Fruit fly (Drosophila melanogaster): Measurements from ENCODE around the gene Trc8.

Gene Trc8

dm6 chr3R:29508551-29509266 is 5.1 kb upstream of the Trc8 start:
- TF ChIP-seq woc (GFP tag; optimal IDR thresholded peaks at IDR 0.05) (no peak), Hr83 (GFP tag; optimal IDR thresholded peaks at IDR 0.05; ENCODE audit: poor library complexity, severe bottlenecking) (no peak), foxo (GFP tag; optimal IDR thresholded peaks at IDR 0.05) (no peak), CrebA (GFP tag; optimal IDR thresholded peaks at IDR 0.05; ENCODE audit: borderline replicate concordance) (no peak), Hr78 (GFP tag; optimal IDR thresholded peaks at IDR 0.05) (no peak), Jra (GFP tag; optimal IDR thresholded peaks at IDR 0.05) (no peak), ey (GFP tag; optimal IDR thresholded peaks at IDR 0.05) (no peak)

DNA sequence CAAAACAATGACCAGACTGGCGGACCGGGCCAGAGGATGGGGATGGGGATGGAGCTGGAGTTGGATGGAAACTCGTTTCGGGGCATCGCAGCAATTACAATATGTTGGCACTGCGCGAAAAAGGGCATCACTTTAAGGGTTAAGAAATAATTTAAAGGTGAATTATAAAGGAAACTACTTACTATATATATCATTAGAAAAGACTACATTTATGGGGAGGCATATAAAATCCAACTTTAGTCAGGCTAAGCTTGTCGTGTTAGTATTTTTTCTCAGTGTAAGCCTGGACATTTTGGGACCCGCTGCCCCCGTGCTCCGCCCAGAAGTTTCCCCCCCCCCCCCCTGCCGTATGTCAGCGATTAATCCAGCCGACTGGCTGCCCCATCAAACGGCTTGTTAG is 3.0 kb upstream of the Trc8 start:
- TF ChIP-seq Rel (GFP tag; optimal IDR thresholded peaks at IDR 0.05) (no peak), Rel (tag; optimal IDR thresholded peaks at IDR 0.05) (peak; percentile 54), CG9705 (GFP tag; optimal IDR thresholded peaks at IDR 0.05) (no peak), foxo (GFP tag; optimal IDR thresholded peaks at IDR 0.05) (peak in 1 of 2 experiments; percentile 91), Sp1 (GFP tag; optimal IDR thresholded peaks at IDR 0.05) (peak; percentile 34), Dfd (GFP tag; optimal IDR thresholded peaks at IDR 0.05) (no peak), jim (GFP tag; optimal IDR thresholded peaks at IDR 0.05) (no peak), usp (GFP tag; optimal IDR thresholded peaks at IDR 0.05) (no peak), fru (GFP tag; optimal IDR thresholded peaks at IDR 0.05) (peak; percentile 54), h (GFP tag; optimal IDR thresholded peaks at IDR 0.05) (peak; percentile 21), OdsH (GFP tag; optimal IDR thresholded peaks at IDR 0.05) (peak; percentile 49), Dif (GFP tag; optimal IDR thresholded peaks at IDR 0.05; ENCODE audit: partially characterized antibody) (no peak), dl (GFP tag; optimal IDR thresholded peaks at IDR 0.05; ENCODE audit: insufficient read depth in 1 of 2, partially characterized antibody in 2 of 2) (no peak), dsf (GFP tag; optimal IDR thresholded peaks at IDR 0.05; ENCODE audit: borderline replicate concordance) (no peak), psq (GFP tag; optimal IDR thresholded peaks at IDR 0.05) (peak; percentile 26), rgr (GFP tag; optimal IDR thresholded peaks at IDR 0.05) (peak; percentile 10), Abd-B (GFP tag; optimal IDR thresholded peaks at IDR 0.05) (no peak), sv (GFP tag; optimal IDR thresholded peaks at IDR 0.05) (no peak), Hnf4 (GFP tag; optimal IDR thresholded peaks at IDR 0.05) (no peak), CG32264 (GFP tag; optimal IDR thresholded peaks at IDR 0.05) (no peak), ey (GFP tag; optimal IDR thresholded peaks at IDR 0.05) (peak; percentile 28), sage (GFP tag; optimal IDR thresholded peaks at IDR 0.05) (no peak), woc (GFP tag; optimal IDR thresholded peaks at IDR 0.05) (no peak), Hr83 (GFP tag; optimal IDR thresholded peaks at IDR 0.05; ENCODE audit: poor library complexity, severe bottlenecking) (no peak), dmrt93B (GFP tag; optimal IDR thresholded peaks at IDR 0.05) (peak; percentile 8), brk (GFP tag; optimal IDR thresholded peaks at IDR 0.05) (no peak), GATAd (GFP tag; optimal IDR thresholded peaks at IDR 0.05) (no peak), CrebA (GFP tag; optimal IDR thresholded peaks at IDR 0.05; ENCODE audit: borderline replicate concordance) (no peak), Myc (optimal IDR thresholded peaks at IDR 0.05) (no peak), N (GFP tag; optimal IDR thresholded peaks at IDR 0.05) (no peak), HLH106 (tag; optimal IDR thresholded peaks at IDR 0.05) (peak; percentile 90), Vsx2 (GFP tag; optimal IDR thresholded peaks at IDR 0.05; ENCODE audit: partially characterized antibody) (no peak), Mio (GFP tag; optimal IDR thresholded peaks at IDR 0.05) (no peak), tai (GFP tag; optimal IDR thresholded peaks at IDR 0.05) (no peak), lola (GFP tag; optimal IDR thresholded peaks at IDR 0.05) (no peak), Hr78 (GFP tag; optimal IDR thresholded peaks at IDR 0.05) (no peak), br (GFP tag; optimal IDR thresholded peaks at IDR 0.05) (peak; percentile 42), Jra (GFP tag; optimal IDR thresholded peaks at IDR 0.05) (no peak), pan (optimal IDR thresholded peaks at IDR 0.05) (no peak)
